Worm (Caenorhabditis elegans): ENCODE data around the gene K08F9.1.

The K08F9.1 gene

ce11 chrV:15143285-15143684 lies at the start of gene K08F9.1:
K08F9.1 (minus strand) TSS chrV:15143385.
- TF ChIP-seq med-1 (GFP tag; optimal IDR thresholded peaks at IDR 0.05; ENCODE audit: insufficient read depth) = no peak
- TF ChIP-seq T22C8.4 (GFP tag; IDR thresholded peaks at IDR 0.05) = no peak
- no peak for TF ChIP-seq ref-1 (GFP tag; conservative IDR thresholded peaks at IDR 0.05)
- no peak for TF ChIP-seq cog-1 (tag; optimal IDR thresholded peaks at IDR 0.05)
- no peak for TF ChIP-seq klf-2 (GFP tag; conservative IDR thresholded peaks at IDR 0.05)
- no peak for TF ChIP-seq flt-1 (GFP tag; IDR thresholded peaks at IDR 0.05)
- TF ChIP-seq ztf-23 (GFP tag; IDR thresholded peaks at IDR 0.05) = no peak
- no peak for TF ChIP-seq tab-1 (GFP tag; IDR thresholded peaks at IDR 0.05)
- no peak for TF ChIP-seq ztf-29 (GFP tag; IDR thresholded peaks at IDR 0.05)

ce11 chrV:15192377-15192776 lies 49.2 kb upstream of the K08F9.1 start, which contains the start of gene plc-2:
plc-2 (plus strand) TSS chrV:15192572.
- no peak for TF ChIP-seq klf-2 (GFP tag; conservative IDR thresholded peaks at IDR 0.05)
- TF ChIP-seq tab-1 (GFP tag; IDR thresholded peaks at IDR 0.05) = no peak
- no peak for TF ChIP-seq T22C8.4 (GFP tag; IDR thresholded peaks at IDR 0.05)
- TF ChIP-seq flt-1 (GFP tag; IDR thresholded peaks at IDR 0.05) = no peak
- no peak for TF ChIP-seq ztf-23 (GFP tag; IDR thresholded peaks at IDR 0.05)
- no peak for TF ChIP-seq ref-1 (GFP tag; conservative IDR thresholded peaks at IDR 0.05)
- no peak for TF ChIP-seq med-1 (GFP tag; optimal IDR thresholded peaks at IDR 0.05; ENCODE audit: insufficient read depth)
- TF ChIP-seq ztf-29 (GFP tag; IDR thresholded peaks at IDR 0.05) = no peak
- TF ChIP-seq cog-1 (tag; optimal IDR thresholded peaks at IDR 0.05) = no peak

- TF ChIP-seq tab-1 (GFP tag; IDR thresholded peaks at IDR 0.05) = no peak
- TF ChIP-seq flt-1 (GFP tag; IDR thresholded peaks at IDR 0.05) = no peak
- TF ChIP-seq ztf-29 (GFP tag; IDR thresholded peaks at IDR 0.05) = no peak
- no peak for TF ChIP-seq med-1 (GFP tag; optimal IDR thresholded peaks at IDR 0.05; ENCODE audit: insufficient read depth)
- TF ChIP-seq ref-1 (GFP tag; conservative IDR thresholded peaks at IDR 0.05) = no peak
- no peak for TF ChIP-seq T22C8.4 (GFP tag; IDR thresholded peaks at IDR 0.05)
- no peak for TF ChIP-seq cog-1 (tag; optimal IDR thresholded peaks at IDR 0.05)
- no peak for TF ChIP-seq klf-2 (GFP tag; conservative IDR thresholded peaks at IDR 0.05)
- no peak for TF ChIP-seq ztf-23 (GFP tag; IDR thresholded peaks at IDR 0.05)
Observed at ce11 chrV:15191971-15192370, 48.8 kb upstream of the K08F9.1 start.

- TF ChIP-seq ref-1 (GFP tag; conservative IDR thresholded peaks at IDR 0.05) (peak; percentile 78), med-1 (GFP tag; optimal IDR thresholded peaks at IDR 0.05; ENCODE audit: insufficient read depth) (peak; percentile 51), ztf-29 (GFP tag; IDR thresholded peaks at IDR 0.05) (peak; percentile 86), flt-1 (GFP tag; IDR thresholded peaks at IDR 0.05) (peak; percentile 96), klf-2 (GFP tag; conservative IDR thresholded peaks at IDR 0.05) (peak; percentile 80), T22C8.4 (GFP tag; IDR thresholded peaks at IDR 0.05) (peak; percentile 89), tab-1 (GFP tag; IDR thresholded peaks at IDR 0.05) (peak; percentile 95), ztf-23 (GFP tag; IDR thresholded peaks at IDR 0.05) (peak; percentile 88), cog-1 (tag; optimal IDR thresholded peaks at IDR 0.05) (peak; percentile 76)
Observed at ce11 chrV:15190903-15191302, 47.7 kb upstream of the K08F9.1 start, which contains the start of gene Y75B12B.11. Y75B12B.11 (plus strand) TSS chrV:15191296.

- TF ChIP-seq ztf-29 (GFP tag; IDR thresholded peaks at IDR 0.05) (no peak), T22C8.4 (GFP tag; IDR thresholded peaks at IDR 0.05) (no peak), ref-1 (GFP tag; conservative IDR thresholded peaks at IDR 0.05) (no peak), cog-1 (tag; optimal IDR thresholded peaks at IDR 0.05) (no peak), ztf-23 (GFP tag; IDR thresholded peaks at IDR 0.05) (no peak), med-1 (GFP tag; optimal IDR thresholded peaks at IDR 0.05; ENCODE audit: insufficient read depth) (no peak), flt-1 (GFP tag; IDR thresholded peaks at IDR 0.05) (no peak), klf-2 (GFP tag; conservative IDR thresholded peaks at IDR 0.05) (no peak), tab-1 (GFP tag; IDR thresholded peaks at IDR 0.05) (no peak)
Observed at ce11 chrV:15189567-15189966, 46.4 kb upstream of the K08F9.1 start, which contains the start of gene cyn-3. cyn-3 (plus strand) TSS chrV:15189927.

- TF ChIP-seq klf-2 (GFP tag; conservative IDR thresholded peaks at IDR 0.05) (no peak), T22C8.4 (GFP tag; IDR thresholded peaks at IDR 0.05) (no peak), flt-1 (GFP tag; IDR thresholded peaks at IDR 0.05) (peak; percentile 24; the same call in 1 of the 2 replicates), ztf-29 (GFP tag; IDR thresholded peaks at IDR 0.05) (no peak)
Observed at ce11 chrV:15187083-15188057, 44.2 kb upstream of the K08F9.1 start, which contains the start of the genes cyn-7 and bath-36. cyn-7 (minus strand) TSS chrV:15187378. bath-36 (plus strand) TSS chrV:15187888.

- TF ChIP-seq T22C8.4 (GFP tag; IDR thresholded peaks at IDR 0.05) (no peak), ztf-23 (GFP tag; IDR thresholded peaks at IDR 0.05) (no peak), med-1 (GFP tag; optimal IDR thresholded peaks at IDR 0.05; ENCODE audit: insufficient read depth) (no peak), tab-1 (GFP tag; IDR thresholded peaks at IDR 0.05) (no peak), ztf-29 (GFP tag; IDR thresholded peaks at IDR 0.05) (no peak), klf-2 (GFP tag; conservative IDR thresholded peaks at IDR 0.05) (no peak), ref-1 (GFP tag; conservative IDR thresholded peaks at IDR 0.05) (no peak), flt-1 (GFP tag; IDR thresholded peaks at IDR 0.05) (no peak), cog-1 (tag; optimal IDR thresholded peaks at IDR 0.05) (no peak)
Observed at ce11 chrV:15186259-15186927, 43.2 kb upstream of the K08F9.1 start, which contains the start of gene Y75B12B.3. Y75B12B.3 (minus strand) TSS chrV:15186279.

ce11 chrV:15184097-15185040 lies 41.2 kb upstream of the K08F9.1 start, which contains the start of gene Y75B12B.1:
Y75B12B.1 (plus strand) TSS chrV:15184699.
- TF ChIP-seq ztf-29 (GFP tag; IDR thresholded peaks at IDR 0.05) = no peak
- no peak for TF ChIP-seq T22C8.4 (GFP tag; IDR thresholded peaks at IDR 0.05)
- TF ChIP-seq klf-2 (GFP tag; conservative IDR thresholded peaks at IDR 0.05) = no peak
- TF ChIP-seq cog-1 (tag; optimal IDR thresholded peaks at IDR 0.05) = no peak
- no peak for TF ChIP-seq ref-1 (GFP tag; conservative IDR thresholded peaks at IDR 0.05)
- TF ChIP-seq tab-1 (GFP tag; IDR thresholded peaks at IDR 0.05) = no peak
- no peak for TF ChIP-seq med-1 (GFP tag; optimal IDR thresholded peaks at IDR 0.05; ENCODE audit: insufficient read depth)
- TF ChIP-seq ztf-23 (GFP tag; IDR thresholded peaks at IDR 0.05) = no peak
- no peak for TF ChIP-seq flt-1 (GFP tag; IDR thresholded peaks at IDR 0.05)
